Fruit fly (Drosophila melanogaster) S2 (cell line): ENCODE measurements around the gene Cad96Ca.

Source experiments
- CG8478 ChIP-seq: fragments of >200 bp; optimal IDR thresholded peaks from 2 replicates; lab custom pipeline; 2018
- CTCF ChIP-seq, 2 experiments: fragments of >200 bp; optimal IDR thresholded peaks; 2 replicates each; lab custom pipeline; 2018

- no peak for TF ChIP-seq CG8478 (lab: Kevin White, UChicago)
- TF ChIP-seq CTCF (optimal IDR thresholded peaks at IDR 0.05; lab: Kevin White, UChicago): no peak
These were observed 31.6 kb downstream of the Cad96Ca start for dm6 chr3R:25176517-25176916.
